Worm (Caenorhabditis elegans) whole organism, young adult: Measurements from ENCODE around the gene Y39B6A.7.

ENCODE experiments used
- F10E7.11 ChIP-seq: sonication (generic microtip); optimal IDR thresholded peaks from 2 replicates; lab custom pipeline; 2017; ENCODE audit warnings: mild to moderate bottlenecking, missing genetic modification characterization, moderate library complexity, missing compliant biosample characterization
- mes-4 ChIP-seq: sonication (generic microtip); optimal IDR thresholded peaks from 2 replicates; lab custom pipeline; 2016; ENCODE audit warnings: missing genotype, missing genetic modification characterization, missing compliant biosample characterization
- nfya-1 ChIP-seq: sonication (generic microtip); optimal IDR thresholded peaks from 2 replicates; lab custom pipeline; 2017; ENCODE audit warnings: antibody characterized with exemption, missing compliant biosample characterization, missing genetic modification characterization, borderline replicate concordance; ENCODE audit not compliant: insufficient read depth
- rcor-1 ChIP-seq: fragments of 200-800 bp; sonication (Bioruptor generic); IDR thresholded peaks from 2 replicates; pipeline ENCODE4 v1.3.6; 2022; ENCODE audit warnings: missing genetic modification reagents, missing genetic modification characterization, missing compliant biosample characterization

DNA sequence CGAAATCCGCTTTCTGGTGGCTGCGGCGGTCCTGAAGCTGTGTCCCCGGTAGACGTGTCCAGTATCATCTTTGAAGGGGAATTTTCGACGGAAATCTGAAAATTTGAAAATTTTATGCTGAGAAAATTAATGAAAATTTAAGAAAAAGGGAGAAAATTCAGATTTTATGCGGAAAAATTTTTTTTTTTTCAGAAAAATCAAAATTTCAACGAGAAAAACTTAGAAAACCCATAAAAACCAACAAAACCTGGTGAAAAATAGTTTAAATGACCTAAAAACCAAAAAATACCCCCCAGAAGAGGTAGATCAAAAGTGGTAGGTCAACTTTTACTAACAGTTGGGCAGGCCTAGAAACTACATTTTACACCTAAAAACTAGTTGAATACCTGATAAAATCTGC is 15.4 kb downstream of the Y39B6A.7 start, which contains the start of gene Y39B6A.10:
- TF ChIP-seq F10E7.11: no peak
- no peak for TF ChIP-seq mes-4 (tag; lab: Kevin White, UChicago)
- no peak for TF ChIP-seq nfya-1 (tag; lab: Kevin White, UChicago)
- no peak for TF ChIP-seq rcor-1
